Worm (Caenorhabditis elegans) whole organism, L2 larva: ENCODE results near the gene num-1.

ENCODE experiments used
- C34F6.9 ChIP-seq: fragments of 150-350 bp; optimal IDR thresholded peaks from 2 replicates; lab custom pipeline; 2014; ENCODE audit warnings: missing biosample characterization, missing genetic modification characterization
- R02D3.7 ChIP-seq: fragments of 150-350 bp; optimal IDR thresholded peaks from 2 replicates; lab custom pipeline; 2014; ENCODE audit warnings: missing biosample characterization, missing genetic modification characterization
- aly-2 ChIP-seq: fragments of 150-350 bp; optimal IDR thresholded peaks from 2 replicates; lab custom pipeline; 2014; ENCODE audit warnings: missing biosample characterization, missing genetic modification characterization
- ceh-82 ChIP-seq: fragments of 150-350 bp; optimal IDR thresholded peaks from 2 replicates; lab custom pipeline; 2014; ENCODE audit warnings: missing biosample characterization, missing genetic modification characterization
- dmd-4 ChIP-seq: sonication (generic microtip); optimal IDR thresholded peaks from 2 replicates; lab custom pipeline; 2017; ENCODE audit warnings: missing biosample characterization, missing genetic modification characterization
- elt-1 ChIP-seq: fragments of 150-350 bp; optimal IDR thresholded peaks from 2 replicates; lab custom pipeline; 2014; ENCODE audit warnings: missing biosample characterization, missing genetic modification characterization
- fos-1 ChIP-seq: fragments of 150-350 bp; optimal IDR thresholded peaks from 2 replicates; lab custom pipeline; 2014; ENCODE audit warnings: missing biosample characterization, missing genetic modification characterization
- lin-13 ChIP-seq: fragments of 150-350 bp; optimal IDR thresholded peaks from 2 replicates; lab custom pipeline; 2014; ENCODE audit warnings: missing biosample characterization, missing genetic modification reagents, missing genetic modification characterization
- lsy-2 ChIP-seq, 2 experiments: fragments of 150-350 bp in 1 of 2; sonication (generic microtip) in 1 of 2; optimal IDR thresholded peaks; 2 replicates each; lab custom pipeline; 2014 to 2017; ENCODE audit warnings: missing biosample characterization in 2 of 2, missing genetic modification characterization in 2 of 2
- mbf-1 ChIP-seq: sonication (generic microtip); optimal IDR thresholded peaks from 2 replicates; lab custom pipeline; 2017; ENCODE audit warnings: missing biosample characterization, missing genetic modification characterization
- nhr-237 ChIP-seq: fragments of 150-350 bp; optimal IDR thresholded peaks from 2 replicates; lab custom pipeline; 2014; ENCODE audit warnings: missing biosample characterization, missing genetic modification characterization
- nhr-25 ChIP-seq: fragments of 150-350 bp; sonication (generic microtip); optimal IDR thresholded peaks from 3 replicates; lab custom pipeline; 2014; ENCODE audit warnings: missing biosample characterization, missing genetic modification characterization
- ztf-4 ChIP-seq: fragments of 150-350 bp; optimal IDR thresholded peaks from 2 replicates; lab custom pipeline; 2014; ENCODE audit warnings: missing biosample characterization, missing genetic modification characterization

DNA sequence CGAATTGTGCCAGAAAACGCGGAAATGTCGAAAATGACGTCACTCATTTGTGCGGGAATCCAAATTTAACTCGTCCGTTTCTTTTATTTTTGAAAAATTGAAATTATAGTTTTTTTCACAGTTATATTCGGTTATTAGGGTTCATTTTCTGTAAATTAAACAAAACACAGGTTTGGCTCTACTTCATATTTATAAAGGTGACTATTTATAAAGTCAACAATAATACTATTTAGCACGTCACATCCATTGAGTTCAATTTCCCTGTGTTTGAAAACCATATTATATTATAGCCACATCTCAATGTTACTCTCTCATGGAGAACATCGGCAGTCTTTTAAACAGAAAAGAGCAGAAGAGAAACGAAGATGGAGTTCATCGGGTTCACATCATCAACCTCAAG, 33.1 kb downstream of the num-1 start, which contains the start of gene twk-35:
- TF ChIP-seq fos-1 (tag; lab: Kevin White, UChicago) (no peak), R02D3.7 (tag; lab: Kevin White, UChicago) (no peak), nhr-237 (tag; lab: Kevin White, UChicago) (no peak), ztf-4 (tag; lab: Kevin White, UChicago) (no peak), mbf-1 (tag; lab: Kevin White, UChicago) (no peak), ceh-82 (no peak), nhr-25 (tag; lab: Kevin White, UChicago) (no peak), aly-2 (tag; lab: Kevin White, UChicago) (no peak), dmd-4 (tag; lab: Kevin White, UChicago) (no peak), elt-1 (tag; lab: Kevin White, UChicago) (no peak), lsy-2 (tag; optimal IDR thresholded peaks at IDR 0.05; lab: Kevin White, UChicago) (no peak), lin-13 (no peak), C34F6.9 (no peak)
